Fruit fly (Drosophila melanogaster) whole organism, embryonic: ENCODE results near the gene PDCD-5.

Source experiments
- Bgb ChIP-seq: fragments of 200-800 bp; sonication (Bioruptor generic); IDR thresholded peaks from 2 replicates; pipeline ENCODE4 v1.3.6; 2022; ENCODE audit warnings: missing biosample characterization, missing genetic modification characterization; ENCODE audit not compliant: partially characterized antibody
- CG31388 ChIP-seq: fragments of 200-800 bp; sonication (Bioruptor generic); optimal IDR thresholded peaks from 2 replicates; lab custom pipeline; 2016; ENCODE audit warnings: missing biosample characterization, missing genetic modification characterization
- CG3407 ChIP-seq: fragments of 200-800 bp; sonication (Bioruptor generic); optimal IDR thresholded peaks from 2 replicates; lab custom pipeline; 2018; ENCODE audit warnings: missing biosample characterization, mild to moderate bottlenecking, missing genetic modification characterization
- HHEX ChIP-seq: fragments of 200-800 bp; sonication (Bioruptor generic); optimal IDR thresholded peaks from 3 replicates; lab custom pipeline; 2017; ENCODE audit warnings: missing biosample characterization, mild to moderate bottlenecking, missing genetic modification characterization, missing genetic modification reagents
- HLHmδ ChIP-seq: fragments of 200-800 bp; sonication (Bioruptor generic); optimal IDR thresholded peaks from 2 replicates; lab custom pipeline; 2018; ENCODE audit warnings: missing biosample characterization, mild to moderate bottlenecking, missing genetic modification characterization, moderate library complexity
- Hand ChIP-seq: fragments of 200-800 bp; sonication (Bioruptor generic); optimal IDR thresholded peaks from 2 replicates; lab custom pipeline; 2017; ENCODE audit warnings: mild to moderate bottlenecking, missing biosample characterization, missing genetic modification reagents, missing genetic modification characterization
- MBD-R2 ChIP-seq: fragments of 200-800 bp; sonication (Bioruptor generic); IDR thresholded peaks from 2 replicates; pipeline ENCODE4 v1.3.6; 2022; ENCODE audit warnings: missing biosample characterization, missing genetic modification characterization
- caup ChIP-seq: fragments of 200-800 bp; sonication (Bioruptor generic); optimal IDR thresholded peaks from 3 replicates; lab custom pipeline; 2017; ENCODE audit warnings: missing biosample characterization, mild to moderate bottlenecking, missing genetic modification characterization, moderate library complexity; ENCODE audit not compliant: severe bottlenecking
- her ChIP-seq: fragments of 200-800 bp; sonication (Bioruptor generic); optimal IDR thresholded peaks from 2 replicates; lab custom pipeline; 2016; ENCODE audit warnings: missing biosample characterization, missing genetic modification characterization
- psq ChIP-seq: fragments of 200-800 bp; sonication (Bioruptor generic); optimal IDR thresholded peaks from 2 replicates; lab custom pipeline; 2017; ENCODE audit warnings: missing biosample characterization, missing genetic modification characterization
- tio ChIP-seq: fragments of 200-800 bp; sonication (Bioruptor generic); optimal IDR thresholded peaks from 2 replicates; lab custom pipeline; 2017; ENCODE audit warnings: missing biosample characterization, missing genetic modification characterization, inconsistent platforms

- TF ChIP-seq psq (GFP tag; lab: Kevin White, UChicago) = no peak
- TF ChIP-seq CG31388 = no peak
- TF ChIP-seq HHEX (GFP tag; lab: Kevin White, UChicago) = no peak
- no peak for TF ChIP-seq HLHmδ (GFP tag; lab: Kevin White, UChicago)
- no peak for TF ChIP-seq MBD-R2 (GFP tag; lab: Robert Waterston, UW)
- no peak for TF ChIP-seq tio (GFP tag; lab: Kevin White, UChicago)
- no peak for TF ChIP-seq Bgb
- no peak for TF ChIP-seq CG3407 (GFP tag; lab: Kevin White, UChicago)
- TF ChIP-seq her (GFP tag; lab: Kevin White, UChicago) = no peak
- no peak for TF ChIP-seq Hand (GFP tag; lab: Kevin White, UChicago)
- no peak for TF ChIP-seq caup (GFP tag; lab: Kevin White, UChicago)
These were observed 27.7 kb upstream of the PDCD-5 start, which contains the start of gene CG13053 for dm6 chr3L:16259552-16259951.
